Fruit fly (Drosophila melanogaster) whole organism, adult: ENCODE measurements around the gene MTA1-like.
A peak's percentile ranks its signal among the peaks of the same experiment; 100 is the strongest.

Source experiments
- CG11617 ChIP-seq: fragments of 200-800 bp; sonication (Bioruptor generic); optimal IDR thresholded peaks from 2 replicates; lab custom pipeline; 2017; ENCODE audit warnings: mild to moderate bottlenecking, missing biosample characterization, missing genetic modification reagents, missing genetic modification characterization
- CG12768 ChIP-seq: fragments of 200-800 bp; sonication (Bioruptor generic); optimal IDR thresholded peaks from 2 replicates; lab custom pipeline; 2017; ENCODE audit warnings: missing biosample characterization, missing genetic modification characterization, mild to moderate bottlenecking, moderate library complexity, missing genetic modification reagents
- CG14711 ChIP-seq: fragments of 200-800 bp; sonication (Bioruptor generic); optimal IDR thresholded peaks from 2 replicates; lab custom pipeline; 2018; ENCODE audit warnings: missing biosample characterization, mild to moderate bottlenecking, missing genetic modification characterization, moderate library complexity
- CG1620 ChIP-seq: fragments of 200-800 bp; sonication (Bioruptor generic); optimal IDR thresholded peaks from 2 replicates; lab custom pipeline; 2016; ENCODE audit warnings: missing biosample characterization, missing genetic modification characterization
- CG33017 ChIP-seq: fragments of 200-800 bp; sonication (Bioruptor generic); optimal IDR thresholded peaks from 2 replicates; lab custom pipeline; 2018; ENCODE audit warnings: missing biosample characterization, mild to moderate bottlenecking, missing genetic modification characterization, moderate library complexity
- CG5204 ChIP-seq: fragments of 200-800 bp; sonication (Bioruptor generic); optimal IDR thresholded peaks from 2 replicates; lab custom pipeline; 2016; ENCODE audit warnings: missing biosample characterization, missing genetic modification characterization
- CG7045 ChIP-seq: fragments of 200-800 bp; sonication (Bioruptor generic); optimal IDR thresholded peaks from 2 replicates; lab custom pipeline; 2017; ENCODE audit warnings: missing biosample characterization, mild to moderate bottlenecking, missing genetic modification characterization
- CG7101 ChIP-seq: fragments of 200-800 bp; sonication (Bioruptor generic); optimal IDR thresholded peaks from 2 replicates; lab custom pipeline; 2018; ENCODE audit warnings: missing biosample characterization, mild to moderate bottlenecking, missing genetic modification characterization, moderate library complexity
- Clk ChIP-seq: fragments of 200-800 bp; sonication (Bioruptor generic); optimal IDR thresholded peaks from 2 replicates; lab custom pipeline; 2017; ENCODE audit warnings: missing biosample characterization, missing genetic modification characterization
- Crg-1 ChIP-seq: fragments of 200-800 bp; sonication (Bioruptor generic); optimal IDR thresholded peaks from 2 replicates; lab custom pipeline; 2016; ENCODE audit warnings: missing biosample characterization, missing genetic modification characterization
- Hr96 ChIP-seq: fragments of 200-800 bp; sonication (Bioruptor generic); optimal IDR thresholded peaks from 2 replicates; lab custom pipeline; 2016; ENCODE audit warnings: missing biosample characterization, missing genetic modification characterization
- Mnt ChIP-seq: fragments of 200-800 bp; sonication (Bioruptor generic); optimal IDR thresholded peaks from 2 replicates; lab custom pipeline; 2016; ENCODE audit warnings: missing biosample characterization, mild to moderate bottlenecking, missing genetic modification characterization
- bab1 ChIP-seq: fragments of 200-800 bp; sonication (Bioruptor generic); optimal IDR thresholded peaks from 3 replicates; lab custom pipeline; 2019; ENCODE audit warnings: missing biosample characterization, mild to moderate bottlenecking, missing genetic modification characterization, moderate library complexity
- cic ChIP-seq: fragments of 200-800 bp; sonication (Bioruptor generic); optimal IDR thresholded peaks from 2 replicates; lab custom pipeline; 2017; ENCODE audit warnings: missing biosample characterization, mild to moderate bottlenecking, missing genetic modification characterization, moderate library complexity
- cnc ChIP-seq, 2 experiments: fragments of >200 bp; optimal IDR thresholded peaks; 2 replicates each; lab custom pipeline; 2017
- kay ChIP-seq: fragments of 200-800 bp; sonication (Bioruptor generic); peaks from one replicate; lab custom pipeline; 2016; ENCODE audit warnings: missing biosample characterization, missing genetic modification characterization, borderline replicate concordance
- ovo ChIP-seq: fragments of 200-800 bp; sonication (Bioruptor generic); optimal IDR thresholded peaks from 2 replicates; lab custom pipeline; 2016; ENCODE audit warnings: missing biosample characterization, missing genetic modification characterization
- pad ChIP-seq: fragments of 200-800 bp; sonication (Bioruptor generic); optimal IDR thresholded peaks from 3 replicates; lab custom pipeline; 2017; ENCODE audit warnings: missing biosample characterization, missing genetic modification characterization, mild to moderate bottlenecking, moderate library complexity, missing genetic modification reagents
- tj ChIP-seq: fragments of 200-800 bp; sonication (Bioruptor generic); optimal IDR thresholded peaks from 3 replicates; lab custom pipeline; 2017; ENCODE audit warnings: missing biosample characterization, mild to moderate bottlenecking, missing genetic modification characterization, moderate library complexity
- toe ChIP-seq: fragments of 200-800 bp; sonication (Bioruptor generic); optimal IDR thresholded peaks from 2 replicates; lab custom pipeline; 2016; ENCODE audit warnings: missing biosample characterization, missing genetic modification characterization

Gene MTA1-like

dm6 chr3R:5648569-5649476 is at the start of gene MTA1-like, which contains the start of gene Sec23:
MTA1-like (minus strand) TSS chr3R:5648738.
Sec23 (plus strand) TSS chr3R:5649065.
- peak; percentile 29 for TF ChIP-seq CG7045 (GFP tag; lab: Kevin White, UChicago)
- peak; percentile 56 for TF ChIP-seq ovo (GFP tag; lab: Kevin White, UChicago)
- peak; percentile 60 for TF ChIP-seq CG14711 (tag; lab: Kevin White, UChicago)
- TF ChIP-seq CG5204 (GFP tag; lab: Kevin White, UChicago) = no peak
- TF ChIP-seq Hr96 = peak; percentile 60
- peak; percentile 26 for TF ChIP-seq Mnt (GFP tag; lab: Kevin White, UChicago)
- peak; percentile 39 for TF ChIP-seq CG12768 (GFP tag; lab: Kevin White, UChicago)
- peak; percentile 54 for TF ChIP-seq CG33017 (tag; lab: Kevin White, UChicago)
- peak; percentile 56 for TF ChIP-seq pad (GFP tag; lab: Kevin White, UChicago)
- peak; percentile 60 for TF ChIP-seq Crg-1 (GFP tag; lab: Kevin White, UChicago)
- TF ChIP-seq toe (GFP tag; lab: Kevin White, UChicago) = peak; percentile 61
- peak; percentile 72 for TF ChIP-seq CG1620
- peak; percentile 75 for TF ChIP-seq CG7101 (tag; lab: Kevin White, UChicago)
- TF ChIP-seq cic (GFP tag; lab: Kevin White, UChicago) = peak; percentile 33
- no peak for TF ChIP-seq kay
- TF ChIP-seq cnc (optimal IDR thresholded peaks at IDR 0.05; lab: Kevin White, UChicago) = no peak
- TF ChIP-seq bab1 (GFP tag; lab: Kevin White, UChicago) = peak; percentile 42
- TF ChIP-seq tj (GFP tag; lab: Kevin White, UChicago) = peak; percentile 96
- peak; percentile 37 for TF ChIP-seq Clk (GFP tag; lab: Kevin White, UChicago)
- TF ChIP-seq CG11617 (GFP tag; lab: Kevin White, UChicago) = peak; percentile 86

DNA sequence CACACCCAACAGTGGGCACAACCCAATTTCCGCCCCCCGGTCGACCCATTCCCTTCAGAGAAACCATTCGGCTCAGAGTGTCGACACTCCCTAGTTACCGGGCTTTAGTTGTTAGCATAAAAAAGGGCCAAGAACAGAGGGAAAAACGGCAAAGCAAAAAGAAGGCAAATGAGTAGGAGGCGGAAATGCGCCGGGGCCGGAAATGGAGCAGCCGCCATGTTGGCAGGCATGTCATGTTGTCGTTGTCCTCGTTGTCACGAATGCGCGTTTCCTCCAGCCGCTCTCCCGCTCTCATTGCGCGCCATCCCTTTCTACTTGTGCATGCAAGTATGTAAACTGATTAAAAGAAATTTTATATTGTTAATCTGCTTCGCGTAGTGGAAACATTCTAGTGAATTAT is 47.8 kb upstream of the MTA1-like start:
- no peak for TF ChIP-seq cnc (optimal IDR thresholded peaks at IDR 0.05; lab: Kevin White, UChicago)
- no peak for TF ChIP-seq toe (GFP tag; lab: Kevin White, UChicago)
- no peak for TF ChIP-seq Mnt (GFP tag; lab: Kevin White, UChicago)
- TF ChIP-seq CG14711 (tag; lab: Kevin White, UChicago) = no peak
- TF ChIP-seq CG7045 (GFP tag; lab: Kevin White, UChicago) = peak; percentile 23

dm6 chr3R:5694461-5694860 is 45.9 kb upstream of the MTA1-like start:
- TF ChIP-seq toe (GFP tag; lab: Kevin White, UChicago) (no peak), CG7101 (tag; lab: Kevin White, UChicago) (peak; percentile 83), Clk (GFP tag; lab: Kevin White, UChicago) (no peak), ovo (GFP tag; lab: Kevin White, UChicago) (peak; percentile 28), CG5204 (GFP tag; lab: Kevin White, UChicago) (peak; percentile 34), CG1620 (peak; percentile 11), CG33017 (tag; lab: Kevin White, UChicago) (peak; percentile 84), CG11617 (GFP tag; lab: Kevin White, UChicago) (peak; percentile 48), cnc (optimal IDR thresholded peaks at IDR 0.05; lab: Kevin White, UChicago) (no peak), CG7045 (GFP tag; lab: Kevin White, UChicago) (peak; percentile 70), Hr96 (peak; percentile 63), cic (GFP tag; lab: Kevin White, UChicago) (no peak), tj (GFP tag; lab: Kevin White, UChicago) (peak; percentile 2), CG12768 (GFP tag; lab: Kevin White, UChicago) (peak; percentile 55), CG14711 (tag; lab: Kevin White, UChicago) (peak; percentile 71), Mnt (GFP tag; lab: Kevin White, UChicago) (no peak), bab1 (GFP tag; lab: Kevin White, UChicago) (peak; percentile 94), kay (peak; percentile 92), Crg-1 (GFP tag; lab: Kevin White, UChicago) (peak; percentile 52), pad (GFP tag; lab: Kevin White, UChicago) (peak; percentile 30)

- TF ChIP-seq CG11617 (GFP tag; lab: Kevin White, UChicago) (no peak), cnc (optimal IDR thresholded peaks at IDR 0.05; lab: Kevin White, UChicago) (no peak), CG7101 (tag; lab: Kevin White, UChicago) (no peak), pad (GFP tag; lab: Kevin White, UChicago) (no peak), tj (GFP tag; lab: Kevin White, UChicago) (no peak), kay (no peak), bab1 (GFP tag; lab: Kevin White, UChicago) (no peak), CG1620 (no peak), cic (GFP tag; lab: Kevin White, UChicago) (no peak), Hr96 (no peak), CG33017 (tag; lab: Kevin White, UChicago) (no peak), Clk (GFP tag; lab: Kevin White, UChicago) (no peak), CG12768 (GFP tag; lab: Kevin White, UChicago) (no peak), ovo (GFP tag; lab: Kevin White, UChicago) (no peak), CG5204 (GFP tag; lab: Kevin White, UChicago) (no peak)
These were observed 44.6 kb upstream of the MTA1-like start, which contains the start of gene CG2104 for dm6 chr3R:5693186-5693585. CG2104 (minus strand) TSS chr3R:5693286.

dm6 chr3R:5691042-5691441 is 42.5 kb upstream of the MTA1-like start:
- TF ChIP-seq CG33017 (tag; lab: Kevin White, UChicago) (no peak), CG12768 (GFP tag; lab: Kevin White, UChicago) (no peak), CG1620 (no peak), CG7045 (GFP tag; lab: Kevin White, UChicago) (no peak), ovo (GFP tag; lab: Kevin White, UChicago) (no peak), CG7101 (tag; lab: Kevin White, UChicago) (no peak), Hr96 (no peak), pad (GFP tag; lab: Kevin White, UChicago) (no peak), tj (GFP tag; lab: Kevin White, UChicago) (no peak), CG14711 (tag; lab: Kevin White, UChicago) (no peak), kay (no peak), CG5204 (GFP tag; lab: Kevin White, UChicago) (no peak), Crg-1 (GFP tag; lab: Kevin White, UChicago) (no peak), bab1 (GFP tag; lab: Kevin White, UChicago) (no peak), toe (GFP tag; lab: Kevin White, UChicago) (no peak), cnc (optimal IDR thresholded peaks at IDR 0.05; lab: Kevin White, UChicago) (no peak), Clk (GFP tag; lab: Kevin White, UChicago) (no peak), cic (GFP tag; lab: Kevin White, UChicago) (no peak)
